Worm (Caenorhabditis elegans) whole organism, L4 larva: ENCODE data around the gene nlp-45.
A peak's percentile ranks its signal among the peaks of the same experiment; 100 is the strongest.

ENCODE experiments used
- F10B5.3 ChIP-seq: sonication (generic microtip); optimal IDR thresholded peaks from 2 replicates; lab custom pipeline; 2016; ENCODE audit warnings: mild to moderate bottlenecking, missing genetic modification characterization, missing compliant biosample characterization
- T20F7.1 ChIP-seq: fragments of 200-800 bp; sonication (Bioruptor generic); optimal IDR thresholded peaks from 2 replicates; lab custom pipeline; 2018; ENCODE audit warnings: mild to moderate bottlenecking, missing genetic modification characterization, missing compliant biosample characterization
- ZK546.5 ChIP-seq, 2 experiments: sonication (generic microtip); optimal IDR thresholded peaks; 2 replicates each; lab custom pipeline; 2017; ENCODE audit warnings: missing biosample characterization in 2 of 2, missing genetic modification characterization in 2 of 2
- aha-1 ChIP-seq: fragments of 150-350 bp; peaks from one replicate; lab custom pipeline; 2014; ENCODE audit warnings: missing biosample characterization, missing genetic modification characterization
- arid-1 ChIP-seq: fragments of 200-800 bp; sonication (Bioruptor generic); conservative IDR thresholded peaks from 2 replicates; pipeline ENCODE4 v1.3.6; 2022; ENCODE audit warnings: missing genetic modification reagents, missing genetic modification characterization, missing compliant biosample characterization
- attf-4 ChIP-seq: sonication (generic microtip); optimal IDR thresholded peaks from 3 replicates; lab custom pipeline; 2017; ENCODE audit warnings: missing biosample characterization, missing genetic modification characterization
- ceh-62 ChIP-seq: sonication (generic microtip); optimal IDR thresholded peaks from 2 replicates; lab custom pipeline; 2017; ENCODE audit warnings: missing biosample characterization, missing genetic modification characterization
- ces-1 ChIP-seq: fragments of 150-350 bp; sonication (generic microtip); optimal IDR thresholded peaks from 4 replicates; lab custom pipeline; 2014; ENCODE audit warnings: missing biosample characterization, missing genetic modification reagents, missing genetic modification characterization
- cey-2 ChIP-seq: sonication (generic microtip); optimal IDR thresholded peaks from 3 replicates; lab custom pipeline; 2017; ENCODE audit warnings: missing genetic modification characterization, mild to moderate bottlenecking, missing compliant biosample characterization, antibody characterized with exemption, borderline replicate concordance; ENCODE audit not compliant: insufficient read depth
- daf-16 ChIP-seq, 3 experiments: sonication (generic microtip); optimal IDR thresholded peaks; 2 replicates each; lab custom pipeline; 2016 to 2017; ENCODE audit warnings: missing genetic modification characterization in 3 of 3, missing genetic modification reagents in 3 of 3, mild to moderate bottlenecking in 2 of 3, missing compliant biosample characterization in 2 of 3, missing biosample characterization in 1 of 3, moderate library complexity in 1 of 3
- dmd-6 ChIP-seq: fragments of 200-800 bp; sonication (Bioruptor generic); IDR thresholded peaks from 2 replicates; pipeline ENCODE4 v1.3.6; 2022; ENCODE audit warnings: missing genetic modification reagents, missing genetic modification characterization, missing compliant biosample characterization
- egl-27 ChIP-seq: sonication (generic microtip); optimal IDR thresholded peaks from 3 replicates; lab custom pipeline; 2017; ENCODE audit warnings: missing biosample characterization, missing genetic modification reagents, missing genetic modification characterization
- egl-43 ChIP-seq: fragments of 200-800 bp; sonication (Bioruptor generic); IDR thresholded peaks from 2 replicates; pipeline ENCODE4 v1.3.6; 2022; ENCODE audit warnings: missing genetic modification reagents, missing genetic modification characterization, missing compliant biosample characterization
- fos-1 ChIP-seq: fragments of 150-350 bp; optimal IDR thresholded peaks from 2 replicates; lab custom pipeline; 2014; ENCODE audit warnings: missing biosample characterization, missing genetic modification characterization
- hlh-11 ChIP-seq: fragments of 200-800 bp; sonication (Bioruptor generic); optimal IDR thresholded peaks from 2 replicates; lab custom pipeline; 2018; ENCODE audit warnings: mild to moderate bottlenecking, missing genetic modification characterization, missing compliant biosample characterization
- hlh-30 ChIP-seq: sonication (generic microtip); optimal IDR thresholded peaks from 2 replicates; lab custom pipeline; 2017; ENCODE audit warnings: antibody characterized with exemption, mild to moderate bottlenecking, missing genetic modification characterization, missing compliant biosample characterization; ENCODE audit not compliant: insufficient read depth
- hmg-1.1 ChIP-seq: fragments of 200-800 bp; sonication (Bioruptor generic); IDR thresholded peaks from 2 replicates; pipeline ENCODE4 v1.3.6; 2022; ENCODE audit warnings: missing genetic modification reagents, missing genetic modification characterization, missing compliant biosample characterization
- lim-7 ChIP-seq: fragments of 200-800 bp; sonication (Bioruptor generic); IDR thresholded peaks from 2 replicates; pipeline ENCODE4 v1.3.6; 2022; ENCODE audit warnings: missing genetic modification characterization, missing compliant biosample characterization
- lin-13 ChIP-seq: fragments of 150-350 bp; optimal IDR thresholded peaks from 2 replicates; lab custom pipeline; 2014; ENCODE audit warnings: missing biosample characterization, missing genetic modification reagents, missing genetic modification characterization
- lin-38 ChIP-seq: fragments of 200-800 bp; sonication (Bioruptor generic); IDR thresholded peaks from 2 replicates; pipeline ENCODE4 v1.3.6; 2022; ENCODE audit warnings: missing genetic modification reagents, missing genetic modification characterization, missing compliant biosample characterization
- mdl-1 ChIP-seq, 2 experiments: fragments of 150-350 bp in 1 of 2; sonication (generic microtip) in 1 of 2; optimal IDR thresholded peaks; 2 replicates each; lab custom pipeline; 2014 to 2017; ENCODE audit warnings: missing biosample characterization in 2 of 2, missing genetic modification characterization in 2 of 2
- mdt-29 ChIP-seq: fragments of 200-800 bp; sonication (Bioruptor generic); IDR thresholded peaks from 2 replicates; pipeline ENCODE4 v1.3.6; 2022; ENCODE audit warnings: missing genetic modification reagents, missing genetic modification characterization, missing compliant biosample characterization
- mxl-3 ChIP-seq: fragments of 200-800 bp; sonication (Bioruptor generic); optimal IDR thresholded peaks from 2 replicates; lab custom pipeline; 2018; ENCODE audit warnings: mild to moderate bottlenecking, missing genetic modification characterization, missing compliant biosample characterization
- nhr-10 ChIP-seq: fragments of 150-350 bp; optimal IDR thresholded peaks from 2 replicates; lab custom pipeline; 2014; ENCODE audit warnings: missing biosample characterization, missing genetic modification characterization
- nhr-11 ChIP-seq: fragments of 150-350 bp; optimal IDR thresholded peaks from 2 replicates; lab custom pipeline; 2014; ENCODE audit warnings: missing biosample characterization, missing genetic modification characterization
- nhr-28 ChIP-seq: fragments of 150-350 bp; optimal IDR thresholded peaks from 2 replicates; lab custom pipeline; 2014; ENCODE audit warnings: missing biosample characterization, missing genetic modification characterization
- pha-4 ChIP-seq, 2 experiments: fragments of 150-350 bp in 1 of 2; fragments of 200-800 bp in 1 of 2; sonication (Bioruptor generic) in 1 of 2; IDR thresholded peaks in 1 of 2; optimal IDR thresholded peaks in 1 of 2; 2 replicates each; pipeline versions ENCODE4 v1.3.6 to Lab custom; 2014 to 2022; ENCODE audit warnings: missing genetic modification characterization in 2 of 2, missing genetic modification reagents in 2 of 2, missing biosample characterization in 1 of 2, missing compliant biosample characterization in 1 of 2
- php-3 ChIP-seq: fragments of 200-800 bp; sonication (Bioruptor generic); IDR thresholded peaks from 2 replicates; pipeline ENCODE4 v1.3.6; 2022; ENCODE audit warnings: missing genetic modification reagents, missing genetic modification characterization, missing compliant biosample characterization
- rbr-2 ChIP-seq: sonication (generic microtip); optimal IDR thresholded peaks from 2 replicates; lab custom pipeline; 2016; ENCODE audit warnings: missing genotype, missing genetic modification characterization, missing compliant biosample characterization
- saeg-2 ChIP-seq: fragments of 200-800 bp; sonication (Bioruptor generic); IDR thresholded peaks from 2 replicates; pipeline ENCODE4 v1.3.6; 2022; ENCODE audit warnings: missing genetic modification reagents, missing genetic modification characterization, missing compliant biosample characterization
- set-16 ChIP-seq: fragments of 200-800 bp; sonication (Bioruptor generic); IDR thresholded peaks from 2 replicates; pipeline ENCODE4 v1.3.6; 2022; ENCODE audit warnings: missing genetic modification reagents, missing genetic modification characterization, missing compliant biosample characterization
- snpc-4 ChIP-seq: fragments of 150-350 bp; optimal IDR thresholded peaks from 2 replicates; lab custom pipeline; 2014; ENCODE audit warnings: missing biosample characterization, missing genetic modification characterization
- tra-1 ChIP-seq: fragments of 200-800 bp; sonication (Bioruptor generic); IDR thresholded peaks from 2 replicates; pipeline ENCODE4 v1.3.6; 2022; ENCODE audit warnings: missing genetic modification reagents, missing genetic modification characterization, missing compliant biosample characterization
- unc-39 ChIP-seq: sonication (generic microtip); optimal IDR thresholded peaks from 2 replicates; lab custom pipeline; 2017; ENCODE audit warnings: missing biosample characterization, missing genetic modification characterization
- vab-7 ChIP-seq: fragments of 200-800 bp; sonication (Bioruptor generic); IDR thresholded peaks from 2 replicates; pipeline ENCODE4 v1.3.6; 2022; ENCODE audit warnings: missing genetic modification reagents, missing genetic modification characterization, missing compliant biosample characterization
- zag-1 ChIP-seq: fragments of 150-350 bp; optimal IDR thresholded peaks from 2 replicates; lab custom pipeline; 2014; ENCODE audit warnings: missing biosample characterization, missing genetic modification characterization
- zfp-2 ChIP-seq: sonication (generic microtip); optimal IDR thresholded peaks from 2 replicates; lab custom pipeline; 2016; ENCODE audit warnings: mild to moderate bottlenecking, missing genetic modification characterization, missing compliant biosample characterization
- ztf-11 ChIP-seq: fragments of 150-350 bp; optimal IDR thresholded peaks from 2 replicates; lab custom pipeline; 2014; ENCODE audit warnings: missing biosample characterization, missing genetic modification characterization

The nlp-45 gene

ce11 chrX:2317480-2317879 is 20.6 kb downstream of the nlp-45 start (continued):
- TF ChIP-seq lim-7 (GFP tag; lab: Robert Waterston, UW) = no peak
- peak; percentile 34 for TF ChIP-seq aha-1 (tag; lab: Kevin White, UChicago)
- TF ChIP-seq nhr-28 = peak; percentile 59
- TF ChIP-seq, all 104 proteins: peak for 6

- TF ChIP-seq arid-1 (GFP tag; lab: Robert Waterston, UW) (no peak), set-16 (peak; percentile 73), aha-1 (tag; lab: Kevin White, UChicago) (peak; percentile 14), ZK546.5 (tag; optimal IDR thresholded peaks at IDR 0.05; lab: Kevin White, UChicago) (no peak), mdt-29 (GFP tag; lab: Robert Waterston, UW) (no peak), egl-43 (GFP tag; lab: Robert Waterston, UW) (0 out of 2 replicates have a peak, but pooled peaks have one; percentile 18)
These were observed 21.3 kb downstream of the nlp-45 start for ce11 chrX:2316859-2317258.

- no peak for TF ChIP-seq ztf-11 (tag; lab: Kevin White, UChicago)
- TF ChIP-seq attf-4 = no peak
- TF ChIP-seq hmg-1.1 (GFP tag; lab: Robert Waterston, UW) = 0 out of 2 replicates have a peak, but pooled peaks have one; percentile 15
- TF ChIP-seq dmd-6 = peak; percentile 27; the same call in 1 of the 2 replicates
- TF ChIP-seq nhr-28 = peak; percentile 75
- TF ChIP-seq daf-16 (GFP tag; optimal IDR thresholded peaks at IDR 0.05; lab: Kevin White, UChicago) = peak in 1 of 2 experiments; percentile 97
- peak; percentile 89 for TF ChIP-seq daf-16 (tag; optimal IDR thresholded peaks at IDR 0.05; lab: Kevin White, UChicago)
- no peak for TF ChIP-seq ces-1 (GFP tag; lab: Kevin White, UChicago)
- TF ChIP-seq mdl-1 (tag; optimal IDR thresholded peaks at IDR 0.05; lab: Kevin White, UChicago) = peak in 1 of 2 experiments; percentile 74
- TF ChIP-seq egl-27 (tag; lab: Kevin White, UChicago) = no peak
- no peak for TF ChIP-seq cey-2 (tag; lab: Kevin White, UChicago)
- no peak for TF ChIP-seq pha-4 (GFP tag; IDR thresholded peaks at IDR 0.05; lab: Robert Waterston, UW)
- TF ChIP-seq pha-4 (tag; optimal IDR thresholded peaks at IDR 0.05; lab: Kevin White, UChicago) = peak; percentile 60
- TF ChIP-seq ceh-62 (tag; lab: Kevin White, UChicago) = no peak
- no peak for TF ChIP-seq vab-7 (GFP tag; lab: Robert Waterston, UW)
- no peak for TF ChIP-seq set-16
- TF ChIP-seq T20F7.1 (GFP tag; lab: Kevin White, UChicago) = no peak
- TF ChIP-seq lin-13 = no peak
- TF ChIP-seq nhr-11 (tag; lab: Kevin White, UChicago) = peak; percentile 0
- peak; percentile 84 for TF ChIP-seq hlh-30
- no peak for TF ChIP-seq egl-43 (GFP tag; lab: Robert Waterston, UW)
- TF ChIP-seq hlh-11 (tag; lab: Kevin White, UChicago) = peak; percentile 56
- peak; percentile 66 for TF ChIP-seq aha-1 (tag; lab: Kevin White, UChicago)
These were observed 21.9 kb downstream of the nlp-45 start for ce11 chrX:2316205-2316604.

ce11 chrX:2304496-2304895 is 33.6 kb downstream of the nlp-45 start:
- no peak for TF ChIP-seq saeg-2
- TF ChIP-seq aha-1 (tag; lab: Kevin White, UChicago) = peak; percentile 96

- peak; percentile 0 for TF ChIP-seq mxl-3
- no peak for TF ChIP-seq rbr-2 (tag; lab: Kevin White, UChicago)
These were observed 34.9 kb downstream of the nlp-45 start for ce11 chrX:2303253-2303652.

ce11 chrX:2302782-2303181 is 35.3 kb downstream of the nlp-45 start, which contains the start of gene hum-6:
TSS of gene hum-6 (plus strand) at chrX:2303082.
- TF ChIP-seq pha-4 (GFP tag; IDR thresholded peaks at IDR 0.05; lab: Robert Waterston, UW) = no peak
- no peak for TF ChIP-seq pha-4 (tag; optimal IDR thresholded peaks at IDR 0.05; lab: Kevin White, UChicago)
- TF ChIP-seq lin-38 (GFP tag; lab: Robert Waterston, UW) = no peak
- no peak for TF ChIP-seq unc-39
- TF ChIP-seq zag-1 (tag; lab: Kevin White, UChicago) = no peak
- TF ChIP-seq snpc-4 (tag; lab: Kevin White, UChicago) = no peak
- TF ChIP-seq tra-1 (GFP tag; lab: Robert Waterston, UW) = no peak
- TF ChIP-seq zfp-2 (tag; lab: Kevin White, UChicago) = no peak
- TF ChIP-seq php-3 (GFP tag; lab: Robert Waterston, UW) = no peak
- no peak for TF ChIP-seq dmd-6
- no peak for TF ChIP-seq lim-7 (GFP tag; lab: Robert Waterston, UW)
- TF ChIP-seq vab-7 (GFP tag; lab: Robert Waterston, UW) = no peak
- TF ChIP-seq rbr-2 (tag; lab: Kevin White, UChicago) = no peak
- TF ChIP-seq nhr-28 = no peak
- no peak for TF ChIP-seq F10B5.3
- no peak for TF ChIP-seq T20F7.1 (GFP tag; lab: Kevin White, UChicago)
- TF ChIP-seq fos-1 = no peak
- TF ChIP-seq nhr-10 (tag; lab: Kevin White, UChicago) = no peak
